Worm (Caenorhabditis elegans) whole organism, L3 larva: ENCODE measurements around the gene alx-1.

Source experiments
- aly-2 ChIP-seq: fragments of 150-350 bp; optimal IDR thresholded peaks from 2 replicates; lab custom pipeline; 2014; ENCODE audit warnings: missing biosample characterization, missing genetic modification characterization
- ama-1 ChIP-seq: fragments of 150-350 bp; optimal IDR thresholded peaks from 2 replicates; lab custom pipeline; 2018
- ceh-16 ChIP-seq: sonication (generic microtip); optimal IDR thresholded peaks from 2 replicates; lab custom pipeline; 2017; ENCODE audit warnings: missing biosample characterization, missing genetic modification characterization
- ceh-9 ChIP-seq: sonication (generic microtip); optimal IDR thresholded peaks from 2 replicates; lab custom pipeline; 2018; ENCODE audit warnings: missing biosample characterization, missing genetic modification characterization
- daf-12 ChIP-seq: fragments of 150-350 bp; optimal IDR thresholded peaks from 2 replicates; lab custom pipeline; 2014; ENCODE audit warnings: missing biosample characterization, missing genetic modification reagents, missing genetic modification characterization
- mdl-1 ChIP-seq: fragments of 150-350 bp; optimal IDR thresholded peaks from 2 replicates; lab custom pipeline; 2014; ENCODE audit warnings: missing biosample characterization, missing genetic modification characterization
- nhr-11 ChIP-seq: fragments of 150-350 bp; optimal IDR thresholded peaks from 2 replicates; lab custom pipeline; 2014; ENCODE audit warnings: missing biosample characterization, missing genetic modification characterization
- nhr-237 ChIP-seq: fragments of 150-350 bp; optimal IDR thresholded peaks from 2 replicates; lab custom pipeline; 2014; ENCODE audit warnings: missing biosample characterization, missing genetic modification characterization
- nhr-28 ChIP-seq: fragments of 150-350 bp; optimal IDR thresholded peaks from 2 replicates; lab custom pipeline; 2014; ENCODE audit warnings: missing biosample characterization, missing genetic modification characterization
- snpc-4 ChIP-seq: fragments of 150-350 bp; optimal IDR thresholded peaks from 2 replicates; lab custom pipeline; 2014; ENCODE audit warnings: missing biosample characterization, missing genetic modification characterization

- TF ChIP-seq mdl-1 (tag; lab: Kevin White, UChicago) (no peak), snpc-4 (tag; lab: Kevin White, UChicago) (no peak), ama-1 (lab: Kevin White, UChicago) (no peak), ceh-9 (tag; lab: Kevin White, UChicago) (no peak), nhr-237 (tag; lab: Kevin White, UChicago) (no peak), aly-2 (tag; lab: Kevin White, UChicago) (no peak), daf-12 (tag; lab: Kevin White, UChicago) (no peak), nhr-11 (tag; lab: Kevin White, UChicago) (no peak), ceh-16 (tag; lab: Kevin White, UChicago) (no peak), nhr-28 (tag; lab: Kevin White, UChicago) (no peak)
These were observed 8.3 kb downstream of the alx-1 start for ce11 chrIII:9965444-9965843.
